Fruit fly (Drosophila melanogaster): Measurements from ENCODE around the gene CG32591.
A peak's percentile ranks its signal among the peaks of the same experiment; 100 is the strongest.

Gene CG32591

DNA sequence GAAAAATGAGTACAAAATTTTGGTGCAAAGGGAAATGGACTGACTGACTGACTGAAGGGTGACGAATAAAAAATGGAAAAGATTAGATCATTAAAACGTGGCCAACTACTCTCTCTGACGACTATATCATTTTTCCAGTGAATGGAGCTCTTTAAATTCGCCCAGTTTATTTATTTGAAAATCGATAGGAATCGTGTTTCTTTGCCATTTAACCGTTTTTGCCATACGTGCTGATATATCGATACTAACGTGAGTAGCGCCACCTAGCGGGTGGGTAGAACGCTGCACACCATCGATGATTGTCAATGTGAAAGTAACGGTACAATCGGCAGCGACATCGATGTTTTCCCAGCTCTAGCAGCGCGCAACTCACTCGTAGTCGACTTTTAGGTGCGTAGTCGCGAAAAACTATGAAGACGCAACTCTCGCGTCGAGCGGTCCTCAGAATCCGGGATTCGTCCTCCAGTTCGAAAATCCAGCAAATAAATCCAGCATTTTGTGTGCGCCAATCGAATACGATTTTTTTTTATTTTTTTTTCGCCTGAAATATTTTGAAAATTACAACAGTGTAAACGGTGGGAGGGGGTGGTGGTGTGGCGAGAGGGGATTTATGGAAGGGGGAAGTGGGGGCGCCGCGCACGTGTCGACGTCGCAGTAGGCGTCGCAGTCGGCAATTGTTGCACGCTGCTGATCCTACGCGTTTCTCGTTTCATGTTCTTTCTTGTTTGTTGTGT lies 26.5 kb upstream of the CG32591 start, which contains the start of the genes CG9030 and eag (continued):
- TF ChIP-seq jumu (GFP tag; optimal IDR thresholded peaks at IDR 0.05): no peak
- no peak for TF ChIP-seq Fer2 (tag; optimal IDR thresholded peaks at IDR 0.05)
- no peak for TF ChIP-seq CG31365 (tag; optimal IDR thresholded peaks at IDR 0.05)
- TF ChIP-seq CG2129 (GFP tag; IDR thresholded peaks at IDR 0.05; ENCODE audit: partially characterized antibody): peak; percentile 54; the same call in 1 of the 2 replicates
- no peak for TF ChIP-seq Atf6 (GFP tag; IDR thresholded peaks at IDR 0.05)
- no peak for TF ChIP-seq maf-S (GFP tag; optimal IDR thresholded peaks at IDR 0.05)
- TF ChIP-seq Lpt (GFP tag; optimal IDR thresholded peaks at IDR 0.05): no peak
- TF ChIP-seq sens (GFP tag): peak; percentile 59
- no peak for TF ChIP-seq CG18599 (GFP tag; optimal IDR thresholded peaks at IDR 0.05)
- no peak for TF ChIP-seq tin (GFP tag; optimal IDR thresholded peaks at IDR 0.05)
- no peak for TF ChIP-seq CG15073 (GFP tag; optimal IDR thresholded peaks at IDR 0.05)
- TF ChIP-seq CG42726 (GFP tag; IDR thresholded peaks at IDR 0.05; ENCODE audit: partially characterized antibody): peak; percentile 90
- TF ChIP-seq CG11723 (GFP tag; optimal IDR thresholded peaks at IDR 0.05): no peak
- TF ChIP-seq CG11456 (GFP tag; IDR thresholded peaks at IDR 0.05): peak; percentile 59; the same call in 2 of the 3 replicates
- no peak for TF ChIP-seq CG10209 (GFP tag; optimal IDR thresholded peaks at IDR 0.05)
- no peak for TF ChIP-seq yki (optimal IDR thresholded peaks at IDR 0.05)
- no peak for TF ChIP-seq cas (GFP tag; IDR thresholded peaks at IDR 0.05)
- no peak for TF ChIP-seq slp2 (GFP tag; optimal IDR thresholded peaks at IDR 0.05)
- TF ChIP-seq Side (GFP tag; optimal IDR thresholded peaks at IDR 0.05): no peak
- TF ChIP-seq CG11247 (GFP tag; IDR thresholded peaks at IDR 0.05): no peak
- TF ChIP-seq Hmr (GFP tag; optimal IDR thresholded peaks at IDR 0.05): peak; percentile 56
- no peak for TF ChIP-seq CG34422 (GFP tag; IDR thresholded peaks at IDR 0.05)
- peak; percentile 85 for TF ChIP-seq CG34224 (GFP tag; IDR thresholded peaks at IDR 0.05; ENCODE audit: partially characterized antibody)
- peak; percentile 94 for TF ChIP-seq CG13287 (GFP tag; IDR thresholded peaks at IDR 0.05; ENCODE audit: partially characterized antibody)
- TF ChIP-seq mirr (GFP tag; optimal IDR thresholded peaks at IDR 0.05): no peak
- TF ChIP-seq da (GFP tag; optimal IDR thresholded peaks at IDR 0.05): no peak
- no peak for TF ChIP-seq Eip74EF (GFP tag; optimal IDR thresholded peaks at IDR 0.05)
- peak; percentile 34; the same call in 1 of the 2 replicates for TF ChIP-seq slbo (GFP tag; IDR thresholded peaks at IDR 0.05)
- no peak for TF ChIP-seq Vsx1 (GFP tag; optimal IDR thresholded peaks at IDR 0.05)
- TF ChIP-seq zen2 (GFP tag; IDR thresholded peaks at IDR 0.05; ENCODE audit: partially characterized antibody): peak; percentile 66; the same call in 1 of the 3 replicates
- TF ChIP-seq gcm (GFP tag; optimal IDR thresholded peaks at IDR 0.05): no peak
- no peak for TF ChIP-seq BtbVII (GFP tag; optimal IDR thresholded peaks at IDR 0.05)
- no peak for TF ChIP-seq btn (GFP tag; optimal IDR thresholded peaks at IDR 0.05)
- no peak for TF ChIP-seq tgo (GFP tag; IDR thresholded peaks at IDR 0.05)
- TF ChIP-seq CG31441 (GFP tag; IDR thresholded peaks at IDR 0.05): no peak
- TF ChIP-seq CG33557 (GFP tag; optimal IDR thresholded peaks at IDR 0.05): no peak
- TF ChIP-seq tap (tag; optimal IDR thresholded peaks at IDR 0.05): no peak
- TF ChIP-seq kay (GFP tag; optimal IDR thresholded peaks at IDR 0.05): no peak
- no peak for TF ChIP-seq CG10366 (GFP tag; IDR thresholded peaks at IDR 0.05)
- TF ChIP-seq unc-4 (GFP tag; IDR thresholded peaks at IDR 0.05; ENCODE audit: partially characterized antibody): peak; percentile 92
- TF ChIP-seq Doc3 (GFP tag; IDR thresholded peaks at IDR 0.05; ENCODE audit: partially characterized antibody): peak; percentile 84
- no peak for TF ChIP-seq fu2 (GFP tag; optimal IDR thresholded peaks at IDR 0.05)
- TF ChIP-seq Drgx (GFP tag; IDR thresholded peaks at IDR 0.05): no peak
- TF ChIP-seq danr (GFP tag; IDR thresholded peaks at IDR 0.05): no peak
- TF ChIP-seq fd3F (GFP tag; optimal IDR thresholded peaks at IDR 0.05): no peak
- no peak for TF ChIP-seq otp (GFP tag; IDR thresholded peaks at IDR 0.05)
- TF ChIP-seq CG15479 (GFP tag; optimal IDR thresholded peaks at IDR 0.05): no peak
- TF ChIP-seq CG7928 (GFP tag; optimal IDR thresholded peaks at IDR 0.05): no peak
- no peak for TF ChIP-seq CG4404 (GFP tag; IDR thresholded peaks at IDR 0.05)
- peak; percentile 62 for TF ChIP-seq Hey (tag; optimal IDR thresholded peaks at IDR 0.05)
